Worm (Caenorhabditis elegans): ENCODE data around the gene W07E6.5.

W07E6.5 gene

DNA sequence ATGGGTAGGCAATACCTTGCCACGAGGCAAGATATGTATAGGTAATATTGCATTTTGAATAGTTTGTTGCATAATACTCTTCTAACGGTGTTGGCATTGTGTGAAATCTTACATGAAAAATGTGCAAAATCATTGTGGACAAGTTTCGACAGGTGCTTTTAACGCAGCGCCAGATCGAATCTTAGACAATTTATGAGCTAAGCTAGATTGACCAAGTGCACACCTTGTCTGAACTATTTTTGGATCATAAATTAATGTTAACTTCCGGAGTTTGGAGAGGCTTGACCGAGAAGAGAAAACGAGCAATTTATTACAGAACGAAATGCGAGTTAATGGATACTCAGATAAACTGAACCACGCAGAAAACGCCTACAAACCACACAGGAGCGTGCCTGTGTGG, 35.9 kb downstream of the W07E6.5 start, which contains the start of gene srh-105:
Gene srh-105, minus strand, starts transcription at position 101 of the 400 bp plus-strand sequence.
- TF ChIP-seq ets-7 (tag; optimal IDR thresholded peaks at IDR 0.05) (no peak), flt-1 (GFP tag; IDR thresholded peaks at IDR 0.05) (no peak), ama-1 (optimal IDR thresholded peaks at IDR 0.05) (no peak), hmbx-1 (tag; optimal IDR thresholded peaks at IDR 0.05) (no peak), tbx-11 (GFP tag; IDR thresholded peaks at IDR 0.05) (no peak), pes-1 (GFP tag; IDR thresholded peaks at IDR 0.05) (no peak), F13C5.2 (tag; optimal IDR thresholded peaks at IDR 0.05) (no peak), ceh-13 (GFP tag; optimal IDR thresholded peaks at IDR 0.05) (no peak), ceh-36 (tag; optimal IDR thresholded peaks at IDR 0.05) (no peak), sea-1 (GFP tag; conservative IDR thresholded peaks at IDR 0.05) (no peak), B0310.2 (tag; optimal IDR thresholded peaks at IDR 0.05) (no peak), aly-1 (tag; optimal IDR thresholded peaks at IDR 0.05) (no peak), scrt-1 (GFP tag; IDR thresholded peaks at IDR 0.05) (no peak), hmg-4 (GFP tag; optimal IDR thresholded peaks at IDR 0.05) (no peak), hnd-1 (tag; optimal IDR thresholded peaks at IDR 0.05) (no peak), tra-4 (tag; optimal IDR thresholded peaks at IDR 0.05) (no peak), tbx-37 (GFP tag; conservative IDR thresholded peaks at IDR 0.05) (no peak)

DNA sequence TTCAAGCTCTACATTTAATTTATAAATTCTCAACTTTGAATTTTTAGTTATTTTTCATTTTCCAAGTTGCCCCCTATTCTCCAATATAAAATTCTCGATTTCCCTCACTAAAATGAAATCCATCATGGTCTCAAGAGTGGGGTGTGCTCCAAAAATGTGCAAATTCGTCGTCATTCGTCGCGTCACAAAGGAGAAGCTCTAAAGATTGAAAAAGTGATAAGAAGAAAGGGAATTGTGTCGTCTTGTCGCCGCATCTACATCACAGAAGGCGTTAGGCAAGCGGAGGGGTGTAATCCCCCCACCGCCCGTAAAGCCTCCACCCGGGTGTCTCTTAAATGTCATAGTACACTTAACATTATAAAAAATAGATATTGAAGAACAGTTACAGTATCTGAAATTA, 38.7 kb downstream of the W07E6.5 start:
- TF ChIP-seq ceh-36 (tag; optimal IDR thresholded peaks at IDR 0.05) (no peak), hmbx-1 (tag; optimal IDR thresholded peaks at IDR 0.05) (no peak), tra-4 (tag; optimal IDR thresholded peaks at IDR 0.05) (no peak), sea-1 (GFP tag; conservative IDR thresholded peaks at IDR 0.05) (no peak), hnd-1 (tag; optimal IDR thresholded peaks at IDR 0.05) (no peak)

DNA sequence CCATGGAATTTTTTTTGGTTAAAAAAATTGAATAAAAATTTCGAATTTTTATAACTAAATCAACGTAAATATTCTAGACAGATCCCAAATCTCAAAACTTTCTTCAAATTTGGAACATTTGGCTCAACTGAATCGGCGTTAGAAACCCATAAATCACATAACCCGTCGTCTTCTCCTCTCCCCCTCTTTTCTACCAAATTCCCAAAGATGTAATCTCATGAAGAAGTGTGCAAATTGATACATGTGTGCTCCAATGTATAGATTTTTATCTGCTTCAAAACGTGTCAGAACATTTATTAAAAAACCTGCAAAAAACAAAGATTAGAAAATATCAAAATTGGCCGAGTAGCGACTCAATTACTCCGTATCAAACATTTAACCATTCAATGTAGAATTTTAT, 39.3 kb downstream of the W07E6.5 start:
- TF ChIP-seq ceh-13 (GFP tag; optimal IDR thresholded peaks at IDR 0.05) (no peak), hmbx-1 (tag; optimal IDR thresholded peaks at IDR 0.05) (no peak), ets-7 (tag; optimal IDR thresholded peaks at IDR 0.05) (no peak), tbx-11 (GFP tag; IDR thresholded peaks at IDR 0.05) (no peak), hmg-4 (GFP tag; optimal IDR thresholded peaks at IDR 0.05) (no peak), ceh-36 (tag; optimal IDR thresholded peaks at IDR 0.05) (no peak)

DNA sequence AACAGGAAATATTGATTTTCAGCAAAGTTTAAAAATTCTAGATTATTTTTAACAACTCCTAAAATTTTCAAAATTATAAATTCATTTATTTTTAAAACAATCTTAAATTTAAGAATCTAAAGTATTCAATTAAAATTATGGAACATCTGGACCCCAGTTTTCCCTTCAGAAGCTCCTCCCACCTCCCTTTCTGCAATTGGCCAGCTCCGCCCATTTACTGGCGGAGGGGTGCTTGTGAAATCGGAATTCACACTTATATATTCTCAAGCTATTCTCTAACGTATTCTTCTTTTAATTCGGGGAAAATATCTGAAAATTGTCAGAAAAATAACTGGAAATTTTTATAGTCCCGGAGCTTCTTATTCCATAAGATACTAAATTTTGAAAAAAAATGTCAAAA, 42.5 kb downstream of the W07E6.5 start, which contains the start of gene mab-9:
Gene mab-9, plus strand, starts transcription at position 260 of the 400 bp plus-strand sequence.
- TF ChIP-seq scrt-1 (GFP tag; IDR thresholded peaks at IDR 0.05), result no peak
- no peak for TF ChIP-seq ets-7 (tag; optimal IDR thresholded peaks at IDR 0.05)

DNA sequence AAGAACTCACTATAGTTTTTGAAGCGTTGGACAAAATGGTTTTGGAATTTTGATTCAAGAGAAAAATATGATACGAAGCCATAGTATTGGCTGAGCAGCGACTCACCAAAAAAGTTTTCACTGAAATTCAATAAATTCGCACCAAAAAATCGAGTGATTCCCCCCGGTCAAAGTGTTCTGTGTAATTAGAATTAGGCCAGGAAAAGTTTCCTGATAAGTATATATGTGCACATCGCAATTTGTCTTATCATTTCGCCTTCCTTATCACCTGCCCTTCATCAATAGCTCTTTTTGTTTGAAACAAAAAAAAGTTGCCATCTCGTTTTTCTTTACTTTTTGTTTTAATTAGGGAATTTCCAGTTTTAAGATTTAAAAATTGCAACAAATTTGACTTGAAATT, 48.4 kb downstream of the W07E6.5 start:
- no peak for TF ChIP-seq pes-1 (GFP tag; IDR thresholded peaks at IDR 0.05)
- TF ChIP-seq hnd-1 (tag; optimal IDR thresholded peaks at IDR 0.05), result no peak
- TF ChIP-seq ama-1 (optimal IDR thresholded peaks at IDR 0.05), result no peak
- no peak for TF ChIP-seq ceh-13 (GFP tag; optimal IDR thresholded peaks at IDR 0.05)
- TF ChIP-seq aly-1 (tag; optimal IDR thresholded peaks at IDR 0.05), result no peak
- TF ChIP-seq scrt-1 (GFP tag; IDR thresholded peaks at IDR 0.05), result no peak
- TF ChIP-seq hmbx-1 (tag; optimal IDR thresholded peaks at IDR 0.05), result no peak
- TF ChIP-seq ceh-36 (tag; optimal IDR thresholded peaks at IDR 0.05), result no peak
- TF ChIP-seq hmg-4 (GFP tag; optimal IDR thresholded peaks at IDR 0.05), result no peak

DNA sequence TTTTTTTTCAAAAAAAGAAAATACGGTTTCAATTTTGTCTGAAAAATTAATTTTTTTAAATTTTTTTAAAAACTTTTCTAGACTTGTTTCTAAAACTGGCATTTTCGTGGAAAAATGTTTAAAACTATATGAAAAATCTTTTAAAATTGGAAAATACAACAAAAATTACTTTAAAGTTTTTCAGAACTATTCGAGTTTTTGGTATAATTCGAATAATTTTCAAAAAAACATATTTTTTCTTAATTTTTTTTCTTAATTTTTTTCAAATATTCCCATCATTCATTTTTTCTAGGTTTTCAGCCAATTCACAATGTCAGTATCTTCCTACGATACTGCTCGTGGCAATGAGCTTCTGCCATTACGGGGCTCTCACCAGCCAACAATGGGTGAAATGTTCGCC, 49.0 kb downstream of the W07E6.5 start, which contains the start of gene slc-36.2:
Gene slc-36.2, plus strand, starts transcription at position 301 of the 400 bp plus-strand sequence.
- TF ChIP-seq tbx-11 (GFP tag; IDR thresholded peaks at IDR 0.05) (no peak), hmg-4 (GFP tag; optimal IDR thresholded peaks at IDR 0.05) (no peak), tra-4 (tag; optimal IDR thresholded peaks at IDR 0.05) (no peak), hnd-1 (tag; optimal IDR thresholded peaks at IDR 0.05) (no peak), pes-1 (GFP tag; IDR thresholded peaks at IDR 0.05) (no peak), sea-1 (GFP tag; conservative IDR thresholded peaks at IDR 0.05) (no peak), F13C5.2 (tag; optimal IDR thresholded peaks at IDR 0.05) (no peak), hmbx-1 (tag; optimal IDR thresholded peaks at IDR 0.05) (no peak), flt-1 (GFP tag; IDR thresholded peaks at IDR 0.05) (no peak), ceh-13 (GFP tag; optimal IDR thresholded peaks at IDR 0.05) (no peak), aly-1 (tag; optimal IDR thresholded peaks at IDR 0.05) (no peak), ets-7 (tag; optimal IDR thresholded peaks at IDR 0.05) (no peak), scrt-1 (GFP tag; IDR thresholded peaks at IDR 0.05) (no peak), B0310.2 (tag; optimal IDR thresholded peaks at IDR 0.05) (no peak)

DNA sequence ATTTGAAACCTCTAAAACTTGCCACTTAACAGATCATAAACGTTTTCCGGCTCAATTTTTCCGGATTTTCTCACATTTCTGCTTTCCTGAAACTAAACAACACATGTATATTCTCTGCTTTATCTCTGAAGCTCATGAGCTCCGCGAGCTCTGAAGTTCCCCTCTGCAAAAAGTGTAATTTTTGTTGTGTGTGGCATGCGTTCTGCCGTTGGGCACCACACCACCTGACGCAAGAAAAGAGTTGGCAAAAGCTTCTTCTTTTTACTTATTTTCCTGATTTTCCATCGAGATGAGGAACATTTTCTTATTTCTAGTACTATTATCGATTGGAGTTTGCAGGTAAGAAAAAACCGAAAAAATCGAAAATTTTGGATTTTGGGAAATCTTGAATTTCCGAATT, 53.1 kb downstream of the W07E6.5 start, which contains the start of gene lgc-34:
Gene lgc-34, plus strand, starts transcription at position 200 of the 400 bp plus-strand sequence.
- no peak for TF ChIP-seq aly-1 (tag; optimal IDR thresholded peaks at IDR 0.05)
